Fruit fly (Drosophila melanogaster) whole organism, embryonic: ENCODE results near the gene Elo68alpha.

Experiments used
- CG11085 ChIP-seq: fragments of 200-800 bp; sonication (Bioruptor generic); IDR thresholded peaks from 2 replicates; pipeline ENCODE4 v1.3.6; 2022; ENCODE audit warnings: missing biosample characterization, missing genetic modification characterization
- CG12391 ChIP-seq: fragments of 200-800 bp; sonication (Bioruptor generic); optimal IDR thresholded peaks from 3 replicates; lab custom pipeline; 2018; ENCODE audit warnings: missing biosample characterization, mild to moderate bottlenecking, missing genetic modification characterization, moderate library complexity
- CG13123 ChIP-seq: fragments of 200-800 bp; sonication (Bioruptor generic); optimal IDR thresholded peaks from 2 replicates; lab custom pipeline; 2016; ENCODE audit warnings: missing biosample characterization, missing genetic modification characterization
- CG13424 ChIP-seq: fragments of 200-800 bp; sonication (Bioruptor generic); optimal IDR thresholded peaks from 2 replicates; lab custom pipeline; 2019; ENCODE audit warnings: missing biosample characterization, mild to moderate bottlenecking, missing genetic modification characterization, moderate library complexity
- CG14050 ChIP-seq: fragments of 200-800 bp; sonication (Bioruptor generic); IDR thresholded peaks from 3 replicates; pipeline ENCODE4 v1.3.6; 2022; ENCODE audit warnings: missing biosample characterization, missing genetic modification characterization
- CG1603 ChIP-seq: fragments of 200-800 bp; sonication (Bioruptor generic); optimal IDR thresholded peaks from 2 replicates; lab custom pipeline; 2019; ENCODE audit warnings: missing biosample characterization, mild to moderate bottlenecking, missing genetic modification characterization, moderate library complexity
- CG17328 ChIP-seq: fragments of 200-800 bp; sonication (Bioruptor generic); IDR thresholded peaks from 2 replicates; pipeline ENCODE4 v1.3.6; 2022; ENCODE audit warnings: missing biosample characterization, missing genetic modification characterization
- CG17802 ChIP-seq: fragments of 200-800 bp; sonication (Bioruptor generic); optimal IDR thresholded peaks from 2 replicates; lab custom pipeline; 2018; ENCODE audit warnings: missing biosample characterization, mild to moderate bottlenecking, missing genetic modification characterization, moderate library complexity
- CG1832 ChIP-seq: fragments of 200-800 bp; sonication (Bioruptor generic); optimal IDR thresholded peaks from 2 replicates; lab custom pipeline; 2017; ENCODE audit warnings: missing biosample characterization, mild to moderate bottlenecking, missing genetic modification characterization, inconsistent platforms
- CG18599 ChIP-seq: fragments of 200-800 bp; sonication (Bioruptor generic); optimal IDR thresholded peaks from 3 replicates; lab custom pipeline; 2017; ENCODE audit warnings: missing biosample characterization, missing genetic modification characterization, mild to moderate bottlenecking, moderate library complexity, missing genetic modification reagents
- CG2202 ChIP-seq: fragments of 200-800 bp; sonication (Bioruptor generic); optimal IDR thresholded peaks from 2 replicates; lab custom pipeline; 2018; ENCODE audit warnings: missing biosample characterization, mild to moderate bottlenecking, missing genetic modification characterization
- CG2678 ChIP-seq: fragments of 200-800 bp; sonication (Bioruptor generic); optimal IDR thresholded peaks from 3 replicates; lab custom pipeline; 2019; ENCODE audit warnings: missing biosample characterization, mild to moderate bottlenecking, missing genetic modification characterization, moderate library complexity
- CG32767 ChIP-seq: fragments of 200-800 bp; sonication (Bioruptor generic); IDR thresholded peaks from 2 replicates; pipeline ENCODE4 v1.3.6; 2022; ENCODE audit warnings: missing biosample characterization, missing genetic modification characterization
- CG32772 ChIP-seq: fragments of 200-800 bp; sonication (Bioruptor generic); IDR thresholded peaks from 2 replicates; pipeline ENCODE4 v1.3.6; 2022; ENCODE audit warnings: missing biosample characterization, missing genetic modification characterization
- CG3281 ChIP-seq: fragments of 200-800 bp; sonication (Bioruptor generic); optimal IDR thresholded peaks from 3 replicates; lab custom pipeline; 2017; ENCODE audit warnings: missing biosample characterization, mild to moderate bottlenecking, missing genetic modification characterization
- CG34376 ChIP-seq: fragments of 200-800 bp; sonication (Bioruptor generic); optimal IDR thresholded peaks from 2 replicates; lab custom pipeline; 2018; ENCODE audit warnings: missing biosample characterization, mild to moderate bottlenecking, missing genetic modification characterization
- CG6689 ChIP-seq: fragments of 200-800 bp; sonication (Bioruptor generic); IDR thresholded peaks from 2 replicates; pipeline ENCODE4 v1.3.6; 2022; ENCODE audit warnings: missing biosample characterization, missing genetic modification characterization
- CG9437 ChIP-seq: fragments of 200-800 bp; sonication (Bioruptor generic); optimal IDR thresholded peaks from 2 replicates; lab custom pipeline; 2018; ENCODE audit warnings: missing biosample characterization, mild to moderate bottlenecking, missing genetic modification characterization
- CG9609 ChIP-seq: fragments of 200-800 bp; sonication (Bioruptor generic); optimal IDR thresholded peaks from 3 replicates; lab custom pipeline; 2016; ENCODE audit warnings: missing biosample characterization, missing genetic modification characterization
- Camta ChIP-seq: fragments of 200-800 bp; sonication (Bioruptor generic); optimal IDR thresholded peaks from 2 replicates; lab custom pipeline; 2016; ENCODE audit warnings: missing biosample characterization, missing genetic modification characterization
- E2f1 ChIP-seq: fragments of 200-800 bp; sonication (Bioruptor generic); IDR thresholded peaks from 2 replicates; pipeline ENCODE4 v1.3.6; 2022; ENCODE audit warnings: missing biosample characterization, missing genetic modification characterization
- Ets65A ChIP-seq: fragments of 200-800 bp; sonication (Bioruptor generic); peaks from one replicate; lab custom pipeline; 2016; ENCODE audit warnings: missing biosample characterization, missing genetic modification characterization
- Ets97D ChIP-seq: fragments of 200-800 bp; sonication (Bioruptor generic); optimal IDR thresholded peaks from 3 replicates; lab custom pipeline; 2016; ENCODE audit warnings: missing biosample characterization, missing genetic modification characterization
- Fer3 ChIP-seq: fragments of 200-800 bp; sonication (Bioruptor generic); optimal IDR thresholded peaks from 2 replicates; lab custom pipeline; 2018; ENCODE audit warnings: missing biosample characterization, mild to moderate bottlenecking, missing genetic modification characterization, moderate library complexity
- H15 ChIP-seq: fragments of 200-800 bp; sonication (Bioruptor generic); IDR thresholded peaks from 3 replicates; pipeline ENCODE4 v1.3.6; 2022; ENCODE audit warnings: missing biosample characterization, missing genetic modification characterization
- Ptx1 ChIP-seq: fragments of 200-800 bp; sonication (Bioruptor generic); IDR thresholded peaks from 2 replicates; pipeline ENCODE4 v1.3.6; 2022; ENCODE audit warnings: missing biosample characterization, missing genetic modification characterization
- Scr ChIP-seq: fragments of 200-800 bp; sonication (Bioruptor generic); IDR thresholded peaks from 2 replicates; pipeline ENCODE4 v1.3.6; 2022; ENCODE audit warnings: missing biosample characterization, missing genetic modification characterization; ENCODE audit not compliant: partially characterized antibody
- Ssrp ChIP-seq: fragments of 200-800 bp; sonication (Bioruptor generic); optimal IDR thresholded peaks from 2 replicates; lab custom pipeline; 2018; ENCODE audit warnings: missing biosample characterization, mild to moderate bottlenecking, missing genetic modification characterization, moderate library complexity
- ash1 ChIP-seq: fragments of 200-800 bp; sonication (Bioruptor generic); optimal IDR thresholded peaks from 2 replicates; lab custom pipeline; 2018; ENCODE audit warnings: missing biosample characterization, mild to moderate bottlenecking, missing genetic modification characterization
- bbx ChIP-seq: fragments of 200-800 bp; sonication (Bioruptor generic); IDR thresholded peaks from 2 replicates; pipeline ENCODE4 v1.3.6; 2022; ENCODE audit warnings: missing biosample characterization, missing genetic modification characterization; ENCODE audit not compliant: partially characterized antibody
- bsh ChIP-seq, 2 experiments: fragments of 200-800 bp; sonication (Bioruptor generic); optimal IDR thresholded peaks; 2 replicates each; lab custom pipeline; 2017 to 2018; ENCODE audit warnings: mild to moderate bottlenecking in 2 of 2, missing biosample characterization in 2 of 2, missing genetic modification characterization in 2 of 2, moderate library complexity in 1 of 2
- crp ChIP-seq, 2 experiments: fragments of 200-800 bp; sonication (Bioruptor generic); optimal IDR thresholded peaks; 2 replicates in 1 of 2; 3 replicates in 1 of 2; lab custom pipeline; 2017; ENCODE audit warnings: missing biosample characterization in 2 of 2, missing genetic modification characterization in 2 of 2, mild to moderate bottlenecking in 1 of 2, moderate library complexity in 1 of 2
- ems ChIP-seq: fragments of 200-800 bp; sonication (Bioruptor generic); optimal IDR thresholded peaks from 3 replicates; lab custom pipeline; 2016; ENCODE audit warnings: missing biosample characterization, missing genetic modification characterization
- fu2 ChIP-seq: fragments of 200-800 bp; sonication (Bioruptor generic); optimal IDR thresholded peaks from 2 replicates; lab custom pipeline; 2016; ENCODE audit warnings: missing biosample characterization, missing genetic modification characterization
- hbn ChIP-seq: fragments of 200-800 bp; sonication (Bioruptor generic); IDR thresholded peaks from 2 replicates; pipeline ENCODE4 v1.3.6; 2022; ENCODE audit warnings: missing biosample characterization, missing genetic modification characterization; ENCODE audit not compliant: partially characterized antibody
- lbe ChIP-seq: fragments of 200-800 bp; sonication (Bioruptor generic); optimal IDR thresholded peaks from 2 replicates; lab custom pipeline; 2016; ENCODE audit warnings: missing biosample characterization, mild to moderate bottlenecking, missing genetic modification characterization
- luna ChIP-seq: fragments of 200-800 bp; sonication (Bioruptor generic); optimal IDR thresholded peaks from 2 replicates; lab custom pipeline; 2016; ENCODE audit warnings: missing biosample characterization, missing genetic modification characterization
- nerfin-1 ChIP-seq: fragments of 200-800 bp; sonication (Bioruptor generic); optimal IDR thresholded peaks from 3 replicates; lab custom pipeline; 2019; ENCODE audit warnings: missing biosample characterization, mild to moderate bottlenecking, missing genetic modification characterization, moderate library complexity
- nmo ChIP-seq: fragments of 200-800 bp; sonication (Bioruptor generic); optimal IDR thresholded peaks from 2 replicates; lab custom pipeline; 2018; ENCODE audit warnings: missing biosample characterization, mild to moderate bottlenecking, missing genetic modification characterization, moderate library complexity
- p53 ChIP-seq: fragments of 200-800 bp; sonication (Bioruptor generic); optimal IDR thresholded peaks from 2 replicates; lab custom pipeline; 2016; ENCODE audit warnings: missing biosample characterization, missing genetic modification characterization
- pzg ChIP-seq: fragments of 200-800 bp; sonication (Bioruptor generic); optimal IDR thresholded peaks from 3 replicates; lab custom pipeline; 2018; ENCODE audit warnings: missing biosample characterization, mild to moderate bottlenecking, missing genetic modification characterization, moderate library complexity
- rib ChIP-seq: fragments of 200-800 bp; sonication (Bioruptor generic); IDR thresholded peaks from 2 replicates; pipeline ENCODE4 v1.3.6; 2022; ENCODE audit warnings: missing biosample characterization, missing genetic modification characterization
- row ChIP-seq: fragments of 200-800 bp; sonication (Bioruptor generic); IDR thresholded peaks from 3 replicates; pipeline ENCODE4 v1.3.6; 2022; ENCODE audit warnings: missing biosample characterization, missing genetic modification characterization
- scrt ChIP-seq: fragments of 200-800 bp; sonication (Bioruptor generic); optimal IDR thresholded peaks from 2 replicates; lab custom pipeline; 2018; ENCODE audit warnings: missing biosample characterization, mild to moderate bottlenecking, missing genetic modification characterization, moderate library complexity
- sisA ChIP-seq: fragments of 200-800 bp; sonication (Bioruptor generic); IDR thresholded peaks from 2 replicates; pipeline ENCODE4 v1.3.6; 2022; ENCODE audit warnings: missing biosample characterization, missing genetic modification characterization
- slp2 ChIP-seq: fragments of 200-800 bp; sonication (Bioruptor generic); optimal IDR thresholded peaks from 2 replicates; lab custom pipeline; 2016; ENCODE audit warnings: missing biosample characterization, missing genetic modification characterization
- stc ChIP-seq: fragments of 200-800 bp; sonication (Bioruptor generic); IDR thresholded peaks from 2 replicates; pipeline ENCODE4 v1.3.6; 2022; ENCODE audit warnings: missing biosample characterization, missing genetic modification characterization
- tll ChIP-seq, 2 experiments: fragments of 200-800 bp in 1 of 2; fragments of >200 bp in 1 of 2; sonication (Bioruptor generic) in 1 of 2; optimal IDR thresholded peaks; 2 replicates each; lab custom pipeline; 2017 to 2019; ENCODE audit warnings: missing biosample characterization in 2 of 2, missing genetic modification characterization in 2 of 2, mild to moderate bottlenecking in 1 of 2, moderate library complexity in 1 of 2
- trh ChIP-seq: fragments of 200-800 bp; sonication (Bioruptor generic); optimal IDR thresholded peaks from 2 replicates; lab custom pipeline; 2016; ENCODE audit warnings: missing biosample characterization, missing genetic modification characterization
- usp ChIP-seq: fragments of >200 bp; optimal IDR thresholded peaks from 2 replicates; lab custom pipeline; 2017; ENCODE audit warnings: missing biosample characterization, missing genetic modification characterization
- zfh2 ChIP-seq: fragments of 200-800 bp; sonication (Bioruptor generic); optimal IDR thresholded peaks from 2 replicates; lab custom pipeline; 2016; ENCODE audit warnings: missing biosample characterization, missing genetic modification characterization

The Elo68alpha gene

dm6 chr3L:11123088-11123487, 20.3 kb upstream of the Elo68alpha start, which contains the start of the genes Ufd1 and NaPi-III (continued):
- peak; percentile 52 for TF ChIP-seq CG9609
- TF ChIP-seq CG6689 (GFP tag; lab: Robert Waterston, UW): no peak
- no peak for TF ChIP-seq CG11085 (GFP tag; lab: Robert Waterston, UW)
- TF ChIP-seq CG32767 (GFP tag; lab: Robert Waterston, UW): peak; percentile 57; the same call in 1 of the 2 replicates
- TF ChIP-seq nerfin-1 (tag; lab: Kevin White, UChicago): peak; percentile 41
- TF ChIP-seq CG1603 (tag; lab: Kevin White, UChicago): peak; percentile 94
- TF ChIP-seq Ssrp (tag; lab: Kevin White, UChicago): no peak
- TF ChIP-seq crp (GFP tag; optimal IDR thresholded peaks at IDR 0.05; lab: Kevin White, UChicago): peak in 1 of 2 experiments; percentile 69
- peak; percentile 15 for TF ChIP-seq CG2678
- TF ChIP-seq H15 (GFP tag; lab: Robert Waterston, UW): no peak
- no peak for TF ChIP-seq rib
- TF ChIP-seq CG13123 (GFP tag; lab: Kevin White, UChicago): no peak
- TF ChIP-seq Camta: no peak
- no peak for TF ChIP-seq CG34376 (GFP tag; lab: Kevin White, UChicago)
- TF ChIP-seq row (GFP tag; lab: Robert Waterston, UW): peak; percentile 45; the same call in 2 of the 3 replicates
- peak; percentile 96 for TF ChIP-seq pzg
- TF ChIP-seq usp (GFP tag; lab: Kevin White, UChicago): no peak
- peak; percentile 92 for TF ChIP-seq Ets97D (GFP tag; lab: Kevin White, UChicago)
- no peak for TF ChIP-seq slp2
- TF ChIP-seq CG1832 (GFP tag; lab: Kevin White, UChicago): no peak
- TF ChIP-seq luna (GFP tag; lab: Kevin White, UChicago): peak; percentile 2
- peak; percentile 91 for TF ChIP-seq bbx (GFP tag; lab: Robert Waterston, UW)
- TF ChIP-seq p53 (GFP tag; lab: Kevin White, UChicago): peak; percentile 78
- peak; percentile 57 for TF ChIP-seq CG12391 (tag; lab: Kevin White, UChicago)
- peak; percentile 88 for TF ChIP-seq Ets65A (GFP tag; lab: Kevin White, UChicago)
- TF ChIP-seq ash1 (GFP tag; lab: Kevin White, UChicago): no peak
- peak; percentile 74 for TF ChIP-seq nmo (GFP tag; lab: Kevin White, UChicago)
- no peak for TF ChIP-seq Fer3 (tag; lab: Kevin White, UChicago)
- no peak for TF ChIP-seq CG14050 (GFP tag; lab: Robert Waterston, UW)
- peak; percentile 81 for TF ChIP-seq Scr (GFP tag; lab: Robert Waterston, UW)
- no peak for TF ChIP-seq CG17802
- TF ChIP-seq CG17328 (GFP tag; lab: Robert Waterston, UW): no peak
- no peak for TF ChIP-seq tll (GFP tag; optimal IDR thresholded peaks at IDR 0.05; lab: Kevin White, UChicago)
- TF ChIP-seq bsh (GFP tag; optimal IDR thresholded peaks at IDR 0.05; lab: Kevin White, UChicago): no peak
- peak; percentile 51; the same call in 1 of the 2 replicates for TF ChIP-seq E2f1 (GFP tag; lab: Robert Waterston, UW)
- peak; percentile 17 for TF ChIP-seq fu2 (GFP tag; lab: Kevin White, UChicago)
- peak; percentile 23 for TF ChIP-seq CG13424
- no peak for TF ChIP-seq scrt (GFP tag; lab: Kevin White, UChicago)
- TF ChIP-seq hbn (GFP tag; lab: Robert Waterston, UW): peak; percentile 84
- no peak for TF ChIP-seq trh (GFP tag; lab: Kevin White, UChicago)
- no peak for TF ChIP-seq lbe
- TF ChIP-seq CG3281 (GFP tag; lab: Kevin White, UChicago): no peak
- no peak for TF ChIP-seq CG18599 (GFP tag; lab: Kevin White, UChicago)
- TF ChIP-seq ems (GFP tag; lab: Kevin White, UChicago): peak; percentile 23
- TF ChIP-seq CG2202 (tag; lab: Kevin White, UChicago): peak; percentile 4
- TF ChIP-seq CG32772 (GFP tag; lab: Robert Waterston, UW): peak; percentile 85
- TF ChIP-seq sisA: peak; percentile 44; the same call in 1 of the 2 replicates
- TF ChIP-seq zfh2 (GFP tag; lab: Kevin White, UChicago): peak; percentile 46
- TF ChIP-seq Ptx1: no peak
- TF ChIP-seq stc (GFP tag; lab: Robert Waterston, UW): no peak
- peak; percentile 14 for TF ChIP-seq CG9437
